Worm (Caenorhabditis elegans) whole organism, early embryonic: ENCODE data around the gene hlh-13.
A peak's percentile ranks its signal among the peaks of the same experiment; 100 is the strongest.

Source experiments
- B0310.2 ChIP-seq: sonication (generic microtip); optimal IDR thresholded peaks from 2 replicates; lab custom pipeline; 2016; ENCODE audit warnings: mild to moderate bottlenecking, missing genetic modification characterization, missing compliant biosample characterization
- F13C5.2 ChIP-seq: sonication (generic microtip); optimal IDR thresholded peaks from 2 replicates; lab custom pipeline; 2017; ENCODE audit warnings: mild to moderate bottlenecking, missing genetic modification characterization, inconsistent platforms, missing compliant biosample characterization
- aly-1 ChIP-seq: sonication (generic microtip); optimal IDR thresholded peaks from 2 replicates; lab custom pipeline; 2016; ENCODE audit warnings: missing genetic modification characterization, missing compliant biosample characterization
- ama-1 ChIP-seq: fragments of 150-350 bp; optimal IDR thresholded peaks from 2 replicates; lab custom pipeline; 2014
- ceh-13 ChIP-seq: fragments of 200-800 bp; sonication (Bioruptor generic); optimal IDR thresholded peaks from 2 replicates; lab custom pipeline; 2018; ENCODE audit warnings: mild to moderate bottlenecking, missing genetic modification characterization, missing compliant biosample characterization
- ceh-36 ChIP-seq: sonication (generic microtip); optimal IDR thresholded peaks from 2 replicates; lab custom pipeline; 2016; ENCODE audit warnings: missing genetic modification characterization, inconsistent platforms, missing compliant biosample characterization
- ets-7 ChIP-seq: sonication (generic microtip); optimal IDR thresholded peaks from 2 replicates; lab custom pipeline; 2016; ENCODE audit warnings: missing genotype, missing genetic modification characterization, missing compliant biosample characterization
- flt-1 ChIP-seq: fragments of 200-800 bp; sonication (Bioruptor generic); IDR thresholded peaks from 2 replicates; pipeline ENCODE4 v1.3.6; 2022; ENCODE audit warnings: missing genetic modification characterization, missing compliant biosample characterization
- hmbx-1 ChIP-seq: sonication (generic microtip); optimal IDR thresholded peaks from 2 replicates; lab custom pipeline; 2016; ENCODE audit warnings: mild to moderate bottlenecking, missing genetic modification characterization, missing compliant biosample characterization
- hmg-4 ChIP-seq: fragments of 200-800 bp; sonication (Bioruptor generic); optimal IDR thresholded peaks from 2 replicates; lab custom pipeline; 2018; ENCODE audit warnings: mild to moderate bottlenecking, missing genetic modification characterization, missing compliant biosample characterization
- hnd-1 ChIP-seq: sonication (generic microtip); optimal IDR thresholded peaks from 2 replicates; lab custom pipeline; 2016; ENCODE audit warnings: missing genetic modification characterization, missing compliant biosample characterization
- pes-1 ChIP-seq: fragments of 200-800 bp; sonication (Bioruptor generic); IDR thresholded peaks from 2 replicates; pipeline ENCODE4 v1.3.6; 2022; ENCODE audit warnings: missing genetic modification reagents, missing genetic modification characterization, missing compliant biosample characterization
- scrt-1 ChIP-seq: fragments of 200-800 bp; sonication (Bioruptor generic); IDR thresholded peaks from 2 replicates; pipeline ENCODE4 v1.3.6; 2022; ENCODE audit warnings: missing genetic modification characterization, missing compliant biosample characterization
- sea-1 ChIP-seq: fragments of 200-800 bp; sonication (Bioruptor generic); conservative IDR thresholded peaks from 2 replicates; pipeline ENCODE4 v1.3.6; 2022; ENCODE audit warnings: missing genetic modification characterization, missing compliant biosample characterization
- tbx-11 ChIP-seq: fragments of 200-800 bp; sonication (Bioruptor generic); IDR thresholded peaks from 2 replicates; pipeline ENCODE4 v1.3.6; 2022; ENCODE audit warnings: missing genetic modification characterization, missing compliant biosample characterization
- tbx-37 ChIP-seq: fragments of 200-800 bp; sonication (Bioruptor generic); conservative IDR thresholded peaks from 2 replicates; pipeline ENCODE4 v1.3.6; 2022; ENCODE audit warnings: missing genetic modification reagents, missing genetic modification characterization, missing compliant biosample characterization
- tra-4 ChIP-seq: sonication (generic microtip); optimal IDR thresholded peaks from 2 replicates; lab custom pipeline; 2017; ENCODE audit warnings: missing genetic modification characterization, missing compliant biosample characterization

Gene hlh-13

DNA sequence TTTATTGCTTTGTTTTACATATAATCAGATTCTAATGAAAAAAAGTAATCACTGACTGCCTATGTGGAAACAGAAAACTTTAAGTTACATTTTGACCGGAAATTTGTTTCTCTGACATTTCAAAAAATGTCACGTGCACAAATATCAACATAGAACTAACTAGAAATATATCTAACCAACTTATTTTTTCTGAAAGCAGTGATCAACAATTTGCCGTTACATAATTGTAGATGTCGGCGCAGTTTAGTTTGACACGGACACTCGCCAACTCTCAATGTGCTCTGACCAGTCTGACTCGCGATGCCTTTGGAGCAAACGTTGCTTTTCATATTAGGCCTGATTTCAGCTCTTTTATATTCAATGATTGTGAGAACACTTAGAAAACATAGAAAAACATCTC lies 7.7 kb downstream of the hlh-13 start, which contains the start of gene srv-6:
Gene srv-6 (plus strand): TSS at position 301 of the 400 bp plus-strand sequence.
- TF ChIP-seq B0310.2 (tag; lab: Kevin White, UChicago) (no peak), hmg-4 (no peak), tbx-11 (GFP tag; lab: Robert Waterston, UW) (no peak), hnd-1 (no peak), sea-1 (GFP tag; lab: Robert Waterston, UW) (no peak), tbx-37 (GFP tag; lab: Robert Waterston, UW) (no peak), ceh-13 (no peak), ets-7 (tag; lab: Kevin White, UChicago) (no peak)

DNA sequence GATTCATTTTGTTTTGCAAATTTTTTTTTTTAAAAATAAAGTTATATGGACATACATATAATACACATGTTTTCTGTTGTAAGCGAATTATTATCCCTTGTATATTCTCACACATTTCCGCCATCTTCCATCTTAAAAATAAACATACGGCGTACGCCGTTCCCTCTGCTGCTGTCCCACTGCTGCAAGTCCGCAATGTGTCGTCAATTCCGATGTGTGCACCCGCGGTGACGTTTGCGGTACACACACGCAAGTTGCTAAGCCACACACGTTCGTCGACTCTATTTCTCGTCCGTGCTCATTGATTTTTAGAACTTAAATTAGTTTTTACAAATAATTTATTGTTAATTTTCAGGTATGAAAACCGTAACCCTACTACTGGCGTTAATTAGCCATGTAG lies 11.2 kb downstream of the hlh-13 start, which contains the start of gene C52B9.4:
Gene C52B9.4 (plus strand): TSS at position 356 of the 400 bp plus-strand sequence.
- TF ChIP-seq F13C5.2 (tag; lab: Kevin White, UChicago) (peak; percentile 21), pes-1 (GFP tag; lab: Robert Waterston, UW) (no peak)

DNA sequence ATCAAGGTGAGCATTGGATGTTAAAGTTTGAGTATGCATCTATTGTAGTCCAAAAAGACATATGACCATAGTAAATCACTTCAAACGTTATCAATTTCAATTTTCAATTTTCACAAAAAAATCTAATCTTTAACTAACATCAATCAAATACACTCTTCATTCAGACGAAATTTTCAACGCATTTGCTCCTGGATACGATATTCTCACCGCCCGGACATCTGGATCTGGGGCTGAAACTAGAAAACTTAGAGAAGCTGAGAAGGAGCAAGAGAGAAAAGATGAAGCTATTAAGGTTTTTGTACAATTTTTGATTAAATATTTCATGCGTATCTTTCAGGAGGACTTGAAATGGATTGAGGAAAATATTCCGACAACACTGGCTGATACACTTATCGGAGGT lies 14.8 kb downstream of the hlh-13 start:
- TF ChIP-seq hmg-4 (no peak), tbx-37 (GFP tag; lab: Robert Waterston, UW) (no peak), B0310.2 (tag; lab: Kevin White, UChicago) (no peak), hmbx-1 (tag; lab: Kevin White, UChicago) (no peak), ets-7 (tag; lab: Kevin White, UChicago) (no peak), ceh-13 (no peak), F13C5.2 (tag; lab: Kevin White, UChicago) (no peak), ama-1 (no peak), scrt-1 (GFP tag; lab: Robert Waterston, UW) (no peak), tra-4 (tag; lab: Kevin White, UChicago) (no peak), flt-1 (GFP tag; lab: Robert Waterston, UW) (no peak), tbx-11 (GFP tag; lab: Robert Waterston, UW) (no peak), ceh-36 (tag; lab: Kevin White, UChicago) (no peak), sea-1 (GFP tag; lab: Robert Waterston, UW) (no peak), aly-1 (tag; lab: Kevin White, UChicago) (no peak), hnd-1 (no peak), pes-1 (GFP tag; lab: Robert Waterston, UW) (no peak)

DNA sequence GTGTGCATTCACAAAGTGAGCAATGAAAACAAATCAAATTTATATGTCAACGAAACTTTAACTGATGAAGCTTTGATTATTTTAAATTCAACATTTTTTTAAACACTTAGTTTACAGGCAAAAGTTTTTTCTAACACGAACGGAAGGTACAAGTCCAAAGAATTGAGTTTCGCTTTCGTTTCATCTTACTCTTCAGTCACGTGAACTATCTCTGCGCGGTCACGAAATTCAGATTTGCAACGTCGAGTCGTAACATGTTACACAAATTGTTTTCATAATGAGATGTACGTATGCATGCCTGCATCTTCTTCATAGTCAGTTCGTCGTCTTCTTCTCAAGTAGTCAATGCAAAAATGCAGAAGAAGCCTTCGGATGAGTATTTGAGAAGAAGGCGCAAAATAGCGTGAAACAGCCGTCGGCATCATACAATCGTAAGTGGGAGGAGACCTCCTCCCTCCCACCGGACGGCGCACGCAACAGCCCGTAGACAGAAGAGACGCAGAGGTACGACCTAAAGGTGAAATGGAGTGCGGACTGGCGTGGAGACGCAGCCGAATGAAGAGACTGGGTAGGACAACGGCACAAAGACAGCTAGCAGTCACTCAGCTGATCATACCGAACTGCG lies 16.3 kb downstream of the hlh-13 start, which contains the start of gene coel-1:
Gene coel-1 (plus strand): TSS at position 381 of the 625 bp plus-strand sequence.
- TF ChIP-seq tbx-11 (GFP tag; lab: Robert Waterston, UW): no peak
- peak; percentile 4 for TF ChIP-seq aly-1 (tag; lab: Kevin White, UChicago)
- no peak for TF ChIP-seq tra-4 (tag; lab: Kevin White, UChicago)
- TF ChIP-seq hmg-4: peak; percentile 77
- no peak for TF ChIP-seq ceh-13
- no peak for TF ChIP-seq ceh-36 (tag; lab: Kevin White, UChicago)
- no peak for TF ChIP-seq flt-1 (GFP tag; lab: Robert Waterston, UW)
- TF ChIP-seq pes-1 (GFP tag; lab: Robert Waterston, UW): no peak
- TF ChIP-seq B0310.2 (tag; lab: Kevin White, UChicago): no peak
- TF ChIP-seq scrt-1 (GFP tag; lab: Robert Waterston, UW): no peak
- no peak for TF ChIP-seq sea-1 (GFP tag; lab: Robert Waterston, UW)
- TF ChIP-seq tbx-37 (GFP tag; lab: Robert Waterston, UW): no peak
- TF ChIP-seq ets-7 (tag; lab: Kevin White, UChicago): no peak
- no peak for TF ChIP-seq F13C5.2 (tag; lab: Kevin White, UChicago)
- TF ChIP-seq hmbx-1 (tag; lab: Kevin White, UChicago): no peak

DNA sequence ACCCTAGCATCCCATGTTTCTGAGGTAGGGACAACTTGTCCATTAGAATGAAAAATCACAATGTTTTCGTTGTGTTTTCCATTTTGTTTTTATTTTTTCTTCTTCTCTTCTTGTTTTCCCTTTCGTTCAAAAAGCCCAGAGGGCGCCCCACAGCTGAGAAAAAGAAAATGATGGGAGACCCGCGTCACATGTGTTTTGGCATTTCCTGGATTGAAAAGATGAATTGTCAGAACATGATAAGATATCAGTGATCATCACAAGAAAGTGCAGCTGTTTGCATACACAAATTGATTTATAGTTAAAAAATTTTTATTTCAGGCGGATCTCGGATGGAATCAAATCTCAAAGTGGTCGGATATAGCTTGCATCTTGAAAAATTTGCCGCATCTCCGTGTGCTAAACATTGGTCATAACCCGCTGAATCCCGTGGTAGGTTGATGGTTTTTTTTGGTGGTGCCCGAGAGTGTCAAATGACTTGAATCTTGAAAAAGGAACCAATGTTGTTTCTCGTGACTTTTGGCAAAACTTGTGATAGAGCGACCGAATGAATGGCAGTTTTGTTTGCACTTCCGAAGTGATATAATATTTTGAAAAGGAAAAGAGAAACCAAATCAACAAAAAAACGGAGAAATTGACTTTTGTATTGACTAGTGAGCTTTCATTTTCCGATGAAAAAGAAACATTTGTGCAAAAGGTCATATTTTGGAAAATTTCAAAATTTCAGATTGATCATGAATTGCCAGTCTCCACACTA lies 17.3 kb downstream of the hlh-13 start:
- TF ChIP-seq hnd-1: no peak
- TF ChIP-seq pes-1 (GFP tag; lab: Robert Waterston, UW): no peak
- no peak for TF ChIP-seq sea-1 (GFP tag; lab: Robert Waterston, UW)
- no peak for TF ChIP-seq tbx-11 (GFP tag; lab: Robert Waterston, UW)

DNA sequence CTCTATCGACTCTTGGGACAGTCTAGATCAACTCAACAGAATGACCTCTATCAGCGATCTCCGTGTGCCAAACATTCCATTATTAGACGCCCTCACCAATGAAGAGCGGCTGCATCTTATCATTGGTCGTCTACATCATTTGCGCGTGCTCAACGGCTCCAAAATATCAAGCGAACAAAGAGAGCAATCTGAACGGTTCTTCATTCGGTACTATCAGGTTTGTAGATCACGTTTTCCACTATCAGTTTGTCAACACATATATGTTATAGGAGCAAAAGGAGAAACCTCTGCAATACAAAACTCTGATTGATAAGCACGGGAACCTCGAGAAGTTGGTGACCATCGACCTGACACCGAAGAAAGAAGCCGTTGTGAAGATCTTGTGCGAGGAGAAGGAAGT lies 19.3 kb downstream of the hlh-13 start:
- TF ChIP-seq aly-1 (tag; lab: Kevin White, UChicago): no peak
- no peak for TF ChIP-seq tra-4 (tag; lab: Kevin White, UChicago)
- TF ChIP-seq sea-1 (GFP tag; lab: Robert Waterston, UW): no peak
- TF ChIP-seq ceh-13: no peak
- TF ChIP-seq ceh-36 (tag; lab: Kevin White, UChicago): no peak
- no peak for TF ChIP-seq tbx-11 (GFP tag; lab: Robert Waterston, UW)
- TF ChIP-seq scrt-1 (GFP tag; lab: Robert Waterston, UW): no peak
- TF ChIP-seq hmbx-1 (tag; lab: Kevin White, UChicago): no peak
- TF ChIP-seq tbx-37 (GFP tag; lab: Robert Waterston, UW): no peak
- no peak for TF ChIP-seq ama-1
- no peak for TF ChIP-seq F13C5.2 (tag; lab: Kevin White, UChicago)

DNA sequence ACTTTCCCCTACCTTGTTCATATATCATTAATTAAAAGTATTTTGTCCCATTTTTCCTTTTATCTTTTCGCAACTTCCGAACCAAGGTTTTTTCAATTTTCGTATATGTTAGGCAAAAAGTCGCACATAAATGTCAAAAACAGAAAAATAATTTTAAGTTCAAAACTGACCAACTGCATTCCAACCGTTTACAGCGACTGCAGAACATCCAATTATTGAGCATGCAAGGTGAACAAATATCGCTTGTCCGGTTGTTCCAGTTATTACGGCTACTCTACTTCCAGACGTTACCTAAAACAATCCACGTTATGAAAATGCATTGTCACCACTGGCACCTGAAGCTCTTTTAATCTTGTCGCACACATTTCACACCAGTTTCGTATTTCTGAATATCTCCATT lies 24.6 kb downstream of the hlh-13 start, which contains the start of gene C52B9.10:
Gene C52B9.10 (plus strand): TSS at position 301 of the 400 bp plus-strand sequence.
- no peak for TF ChIP-seq hmbx-1 (tag; lab: Kevin White, UChicago)
- no peak for TF ChIP-seq tra-4 (tag; lab: Kevin White, UChicago)
- TF ChIP-seq flt-1 (GFP tag; lab: Robert Waterston, UW): no peak
- no peak for TF ChIP-seq sea-1 (GFP tag; lab: Robert Waterston, UW)
- no peak for TF ChIP-seq ama-1
- TF ChIP-seq tbx-37 (GFP tag; lab: Robert Waterston, UW): no peak
- no peak for TF ChIP-seq scrt-1 (GFP tag; lab: Robert Waterston, UW)
- TF ChIP-seq pes-1 (GFP tag; lab: Robert Waterston, UW): no peak
- no peak for TF ChIP-seq ceh-36 (tag; lab: Kevin White, UChicago)
- TF ChIP-seq hnd-1: no peak
- no peak for TF ChIP-seq F13C5.2 (tag; lab: Kevin White, UChicago)
- no peak for TF ChIP-seq ets-7 (tag; lab: Kevin White, UChicago)
- no peak for TF ChIP-seq ceh-13
- no peak for TF ChIP-seq aly-1 (tag; lab: Kevin White, UChicago)
- no peak for TF ChIP-seq B0310.2 (tag; lab: Kevin White, UChicago)
- no peak for TF ChIP-seq hmg-4
